Fruit fly (Drosophila melanogaster): ENCODE data around the gene eyg.

- TF ChIP-seq Sp1 (GFP tag; optimal IDR thresholded peaks at IDR 0.05) (no peak), foxo (GFP tag; optimal IDR thresholded peaks at IDR 0.05) (no peak), woc (GFP tag; optimal IDR thresholded peaks at IDR 0.05) (no peak), br (GFP tag; optimal IDR thresholded peaks at IDR 0.05) (no peak), CrebA (GFP tag; optimal IDR thresholded peaks at IDR 0.05; ENCODE audit: borderline replicate concordance) (no peak)
These were observed 23.8 kb downstream of the eyg start for dm6 chr3L:12444040-12444439.
